Worm (Caenorhabditis elegans): ENCODE data around the gene C34C12.12.

ce11 chrIII:3418906-3419305 lies 34.1 kb upstream of the C34C12.12 start:
- no peak for TF ChIP-seq nhr-77 (tag; optimal IDR thresholded peaks at IDR 0.05)
- TF ChIP-seq jun-1 (tag; optimal IDR thresholded peaks at IDR 0.05) = no peak
- no peak for TF ChIP-seq skn-1 (tag; optimal IDR thresholded peaks at IDR 0.05)
- no peak for TF ChIP-seq snpc-4 (tag; optimal IDR thresholded peaks at IDR 0.05)
- TF ChIP-seq nhr-90 (tag; optimal IDR thresholded peaks at IDR 0.05; ENCODE audit: poor library complexity) = no peak
